Worm (Caenorhabditis elegans): ENCODE results near the gene apc-17.

apc-17 gene

DNA sequence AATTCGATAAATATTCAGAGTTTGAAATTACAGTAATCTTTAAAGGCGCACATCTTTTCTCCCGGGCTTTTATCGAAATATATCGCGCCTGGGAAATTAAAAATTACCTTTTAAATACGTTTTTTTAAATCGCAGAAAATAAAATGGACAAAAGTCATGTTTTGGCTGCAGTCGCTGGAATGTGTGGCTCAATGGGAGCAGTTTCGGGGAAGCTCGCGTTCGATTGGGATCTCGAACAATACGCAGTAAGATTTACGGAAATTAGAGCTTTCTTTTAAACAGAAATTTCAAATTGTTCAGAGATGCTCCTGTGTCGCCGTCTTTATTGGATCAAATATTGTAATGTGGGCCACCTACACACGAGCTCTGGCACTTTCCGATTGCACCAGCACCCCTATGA, 21.6 kb downstream of the apc-17 start, which contains the start of gene F40F8.12:
Gene F40F8.12 (plus strand): TSS at position 301 of the 400 bp plus-strand sequence.
- TF ChIP-seq lsl-1 (GFP tag; optimal IDR thresholded peaks at IDR 0.05) (peak; percentile 54), madf-8 (GFP tag; conservative IDR thresholded peaks at IDR 0.05) (peak; percentile 45), madf-6 (GFP tag; IDR thresholded peaks at IDR 0.05) (peak; percentile 42; the same call in 1 of the 2 replicates), madf-10 (tag; optimal IDR thresholded peaks at IDR 0.05) (no peak), snpc-1.1 (tag; optimal IDR thresholded peaks at IDR 0.05; ENCODE audit: insufficient read depth) (no peak), K12H6.12 (tag; optimal IDR thresholded peaks at IDR 0.05) (no peak)

DNA sequence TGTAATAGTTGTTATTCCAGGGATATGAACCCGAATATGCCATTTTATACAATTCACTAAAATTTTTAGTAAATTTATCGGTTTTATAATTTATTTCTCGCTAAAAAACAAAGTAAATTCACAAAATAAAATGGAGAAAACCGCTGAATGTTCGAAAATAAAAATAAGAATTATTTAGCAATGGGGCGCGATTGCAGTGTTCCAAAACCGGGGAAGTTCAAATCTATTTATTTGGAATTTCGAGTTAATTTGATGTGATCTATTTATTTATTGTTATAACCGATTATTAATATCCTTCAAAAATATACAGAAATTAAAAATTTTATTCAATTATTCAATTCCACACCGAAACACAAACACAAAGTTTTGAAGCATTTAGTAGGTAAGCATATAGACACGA, 24.6 kb downstream of the apc-17 start, which contains the start of gene F40F8.11:
Gene F40F8.11 (minus strand): TSS at position 49 of the 400 bp plus-strand sequence.
- TF ChIP-seq lin-35 (GFP tag; optimal IDR thresholded peaks at IDR 0.05) = peak in 1 of 3 experiments; percentile 59
- TF ChIP-seq lir-1 (GFP tag; conservative IDR thresholded peaks at IDR 0.05) = no peak
- peak; percentile 65 for TF ChIP-seq efl-1 (GFP tag; optimal IDR thresholded peaks at IDR 0.05)
- no peak for TF ChIP-seq lin-26 (GFP tag; IDR thresholded peaks at IDR 0.05)
- TF ChIP-seq mcd-1 (GFP tag; IDR thresholded peaks at IDR 0.05) = peak; percentile 82
- TF ChIP-seq sptf-2 (GFP tag; optimal IDR thresholded peaks at IDR 0.05) = no peak
- no peak for TF ChIP-seq fkh-3 (tag; optimal IDR thresholded peaks at IDR 0.05)
- TF ChIP-seq lin-54 (GFP tag; optimal IDR thresholded peaks at IDR 0.05) = peak; percentile 55

DNA sequence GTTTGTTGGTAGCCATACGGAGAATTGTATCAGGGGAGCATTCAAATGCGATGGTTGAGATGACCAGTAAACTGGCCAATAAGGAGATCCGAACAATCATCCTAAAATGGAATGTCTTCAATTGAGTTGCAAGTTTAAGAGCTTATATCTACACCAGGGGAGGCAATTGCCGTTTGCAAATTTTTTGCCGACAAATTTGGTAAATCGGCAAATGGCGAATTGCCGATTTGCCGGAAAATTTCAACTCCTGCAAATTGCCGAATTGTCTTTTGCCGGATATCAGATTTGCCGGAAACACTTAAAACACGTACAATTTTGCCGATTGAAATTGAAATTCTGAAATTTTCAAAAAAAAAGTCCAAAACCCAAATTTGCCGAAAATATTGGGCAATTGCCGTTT, 26.9 kb downstream of the apc-17 start, which contains the start of gene F40F8.5:
Gene F40F8.5 (minus strand): TSS at position 101 of the 400 bp plus-strand sequence.
- TF ChIP-seq zfh-2 (GFP tag; conservative IDR thresholded peaks at IDR 0.05) = no peak
- TF ChIP-seq ceh-58 (GFP tag; IDR thresholded peaks at IDR 0.05) = no peak
- TF ChIP-seq snpc-1.3 (tag; optimal IDR thresholded peaks at IDR 0.05; ENCODE audit: insufficient read depth) = no peak
- TF ChIP-seq ceh-27 (GFP tag; optimal IDR thresholded peaks at IDR 0.05) = no peak
- no peak for TF ChIP-seq F52B5.7 (tag; optimal IDR thresholded peaks at IDR 0.05)
- no peak for TF ChIP-seq ztf-18 (tag; optimal IDR thresholded peaks at IDR 0.05)
- no peak for TF ChIP-seq ccch-3 (GFP tag; optimal IDR thresholded peaks at IDR 0.05)
- no peak for TF ChIP-seq hlh-26 (GFP tag; conservative IDR thresholded peaks at IDR 0.05)
- TF ChIP-seq D2030.7 (GFP tag; IDR thresholded peaks at IDR 0.05) = no peak
- no peak for TF ChIP-seq lin-40 (tag; optimal IDR thresholded peaks at IDR 0.05)

DNA sequence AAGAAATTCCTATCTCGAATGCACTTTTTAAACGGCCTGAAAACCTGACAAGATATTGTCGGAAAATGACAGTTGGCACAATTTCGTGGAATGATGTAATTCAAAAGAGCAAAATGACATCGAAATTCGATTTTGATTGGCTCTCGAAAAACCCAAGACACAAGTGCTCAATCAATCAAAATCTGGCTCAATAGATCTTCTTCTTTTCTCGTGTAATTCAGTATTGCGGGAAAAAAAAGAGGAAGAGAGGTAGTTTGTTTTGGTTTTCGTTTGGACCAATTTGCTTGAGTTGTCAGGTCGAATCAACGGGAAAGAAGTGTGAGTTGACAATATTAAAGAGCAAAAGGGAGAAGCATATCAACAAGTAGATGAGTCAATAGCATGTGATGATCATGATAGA, 27.8 kb downstream of the apc-17 start:
- TF ChIP-seq Y53G8AR.9 (GFP tag; conservative IDR thresholded peaks at IDR 0.05) = no peak
- no peak for TF ChIP-seq lin-40 (tag; optimal IDR thresholded peaks at IDR 0.05)
- no peak for TF ChIP-seq madf-6 (GFP tag; IDR thresholded peaks at IDR 0.05)
- no peak for TF ChIP-seq lin-35 (GFP tag; optimal IDR thresholded peaks at IDR 0.05)
- peak; percentile 18 for TF ChIP-seq nhr-80 (tag; optimal IDR thresholded peaks at IDR 0.05)
- TF ChIP-seq K12H6.12 (tag; optimal IDR thresholded peaks at IDR 0.05) = no peak
- TF ChIP-seq ceh-27 (GFP tag; optimal IDR thresholded peaks at IDR 0.05) = no peak
- no peak for TF ChIP-seq sptf-2 (GFP tag; optimal IDR thresholded peaks at IDR 0.05)

DNA sequence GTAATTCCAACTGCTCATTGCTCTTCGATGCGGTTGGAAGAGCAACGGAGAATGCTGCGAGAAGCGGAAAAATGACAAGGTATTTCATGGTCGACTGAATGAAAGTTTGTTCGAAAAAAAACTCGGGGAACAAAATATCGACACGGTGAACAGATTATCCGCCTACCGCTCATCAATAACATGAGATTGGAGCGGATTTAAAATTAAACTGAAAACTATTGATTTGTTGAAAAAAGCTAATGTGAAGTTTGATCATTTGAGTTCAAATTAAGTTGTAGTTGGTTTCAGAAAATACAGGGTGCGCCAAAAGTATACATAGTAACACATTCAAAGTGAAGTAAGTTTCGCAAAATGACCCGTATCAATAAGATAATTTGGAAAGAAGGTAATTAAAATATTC, 32.2 kb downstream of the apc-17 start, which contains the start of gene F40F8.4:
Gene F40F8.4 (minus strand): TSS at position 101 of the 400 bp plus-strand sequence.
- no peak for TF ChIP-seq attf-5 (GFP tag; optimal IDR thresholded peaks at IDR 0.05)
- no peak for TF ChIP-seq sptf-2 (GFP tag; optimal IDR thresholded peaks at IDR 0.05)
- no peak for TF ChIP-seq cebp-1 (GFP tag; IDR thresholded peaks at IDR 0.05)
- TF ChIP-seq cebp-1 (tag; optimal IDR thresholded peaks at IDR 0.05) = no peak
- no peak for TF ChIP-seq Y67H2A.10 (GFP tag; conservative IDR thresholded peaks at IDR 0.05)
- no peak for TF ChIP-seq F57C9.4 (tag; optimal IDR thresholded peaks at IDR 0.05)
- no peak for TF ChIP-seq Y53G8AR.9 (GFP tag; conservative IDR thresholded peaks at IDR 0.05)
- TF ChIP-seq ets-4 (GFP tag; optimal IDR thresholded peaks at IDR 0.05) = no peak
- no peak for TF ChIP-seq ceh-40 (GFP tag; IDR thresholded peaks at IDR 0.05)
- no peak for TF ChIP-seq akir-1 (GFP tag; optimal IDR thresholded peaks at IDR 0.05)
- TF ChIP-seq pbrm-1 (GFP tag; IDR thresholded peaks at IDR 0.05) = no peak
- no peak for TF ChIP-seq hsf-1 (GFP tag; IDR thresholded peaks at IDR 0.05)

Data from whole organism, young adult.